Worm (Caenorhabditis elegans): ENCODE results near the gene F32D8.12.

F32D8.12 gene

DNA sequence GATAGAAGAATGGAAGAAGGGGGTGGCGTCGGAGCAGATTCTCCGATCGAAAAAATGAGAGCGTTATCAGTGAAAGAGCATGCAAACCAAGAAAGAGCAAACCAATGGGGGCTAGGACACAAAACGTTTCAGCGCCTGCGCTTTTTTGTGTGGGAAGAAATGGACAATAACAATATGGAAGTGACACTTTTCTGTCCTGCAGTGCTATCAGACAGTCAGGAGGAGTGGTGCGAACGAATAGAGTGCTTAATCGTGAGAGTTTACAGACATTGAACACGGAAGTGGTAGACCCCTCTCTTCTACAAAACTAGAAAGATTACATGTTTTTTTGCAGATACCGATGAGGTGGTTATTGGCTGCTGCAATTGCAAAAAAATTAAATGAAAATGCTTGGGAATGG lies 35.5 kb downstream of the F32D8.12 start (continued):
- TF ChIP-seq unc-62 (GFP tag; optimal IDR thresholded peaks at IDR 0.05 in 1 of 2), result peak in 1 of 2 experiments; percentile 87
- no peak for TF ChIP-seq unc-62 (tag; optimal IDR thresholded peaks at IDR 0.05)
- no peak for TF ChIP-seq ceh-20 (GFP tag; IDR thresholded peaks at IDR 0.05)
- peak; percentile 60 for TF ChIP-seq nhr-48 (tag; optimal IDR thresholded peaks at IDR 0.05)
- TF ChIP-seq sdz-12 (GFP tag; optimal IDR thresholded peaks at IDR 0.05), result no peak
- TF ChIP-seq mdl-1 (tag; optimal IDR thresholded peaks at IDR 0.05), result peak in 1 of 2 experiments; percentile 56
- TF ChIP-seq Y48G9A.11 (GFP tag; IDR thresholded peaks at IDR 0.05), result no peak
- TF ChIP-seq unc-130 (GFP tag; optimal IDR thresholded peaks at IDR 0.05), result no peak
- TF ChIP-seq ZK546.5 (tag; optimal IDR thresholded peaks at IDR 0.05), result no peak
- no peak for TF ChIP-seq T20F7.1 (GFP tag; optimal IDR thresholded peaks at IDR 0.05)
- no peak for TF ChIP-seq egl-27 (tag; optimal IDR thresholded peaks at IDR 0.05)
- no peak for TF ChIP-seq gei-8 (GFP tag; optimal IDR thresholded peaks at IDR 0.05)
- TF ChIP-seq nhr-28 (tag; optimal IDR thresholded peaks at IDR 0.05), result peak; percentile 96
- no peak for TF ChIP-seq nhr-10 (tag; optimal IDR thresholded peaks at IDR 0.05)
- peak; percentile 50 for TF ChIP-seq mxl-3 (GFP tag; optimal IDR thresholded peaks at IDR 0.05)
- peak; percentile 61 for TF ChIP-seq php-3 (GFP tag; IDR thresholded peaks at IDR 0.05)
- TF ChIP-seq dmd-6 (GFP tag; IDR thresholded peaks at IDR 0.05), result peak; percentile 97
- no peak for TF ChIP-seq lsy-2 (tag; optimal IDR thresholded peaks at IDR 0.05)
- no peak for TF ChIP-seq nhr-11 (tag; optimal IDR thresholded peaks at IDR 0.05)
- TF ChIP-seq lir-3 (tag; optimal IDR thresholded peaks at IDR 0.05), result no peak
- TF ChIP-seq R02D3.7 (tag; optimal IDR thresholded peaks at IDR 0.05), result no peak
- peak; percentile 98 for TF ChIP-seq pqm-1 (tag; optimal IDR thresholded peaks at IDR 0.05)
- no peak for TF ChIP-seq ZK337.2 (GFP tag; IDR thresholded peaks at IDR 0.05)
- TF ChIP-seq F26F4.8 (GFP tag; conservative IDR thresholded peaks at IDR 0.05), result 0 out of 2 replicates have a peak, but pooled peaks have one; percentile 29
- no peak for TF ChIP-seq duxl-1 (tag; optimal IDR thresholded peaks at IDR 0.05; ENCODE audit: poor library complexity)
- TF ChIP-seq T26A8.4 (GFP tag; IDR thresholded peaks at IDR 0.05), result no peak
- peak; percentile 42 for TF ChIP-seq jun-1 (tag; optimal IDR thresholded peaks at IDR 0.05)
- TF ChIP-seq vab-7 (GFP tag; IDR thresholded peaks at IDR 0.05), result no peak
- no peak for TF ChIP-seq rbr-2 (tag; optimal IDR thresholded peaks at IDR 0.05)
- no peak for TF ChIP-seq nhr-76 (tag; optimal IDR thresholded peaks at IDR 0.05)
- no peak for TF ChIP-seq mes-2 (tag; optimal IDR thresholded peaks at IDR 0.05; ENCODE audit: poor library complexity, severe bottlenecking)
- no peak for TF ChIP-seq Y5F2A.4 (GFP tag; optimal IDR thresholded peaks at IDR 0.05)
- TF ChIP-seq daf-12 (tag; optimal IDR thresholded peaks at IDR 0.05), result no peak
- no peak for TF ChIP-seq F37D6.2 (tag; optimal IDR thresholded peaks at IDR 0.05)
- TF ChIP-seq dpl-1 (GFP tag; optimal IDR thresholded peaks at IDR 0.05), result no peak
- TF ChIP-seq nhr-102 (tag; optimal IDR thresholded peaks at IDR 0.05), result peak; percentile 38
- TF ChIP-seq madf-5 (GFP tag; IDR thresholded peaks at IDR 0.05), result no peak
- TF ChIP-seq hif-1 (tag; optimal IDR thresholded peaks at IDR 0.05), result peak in 1 of 2 experiments; percentile 40

DNA sequence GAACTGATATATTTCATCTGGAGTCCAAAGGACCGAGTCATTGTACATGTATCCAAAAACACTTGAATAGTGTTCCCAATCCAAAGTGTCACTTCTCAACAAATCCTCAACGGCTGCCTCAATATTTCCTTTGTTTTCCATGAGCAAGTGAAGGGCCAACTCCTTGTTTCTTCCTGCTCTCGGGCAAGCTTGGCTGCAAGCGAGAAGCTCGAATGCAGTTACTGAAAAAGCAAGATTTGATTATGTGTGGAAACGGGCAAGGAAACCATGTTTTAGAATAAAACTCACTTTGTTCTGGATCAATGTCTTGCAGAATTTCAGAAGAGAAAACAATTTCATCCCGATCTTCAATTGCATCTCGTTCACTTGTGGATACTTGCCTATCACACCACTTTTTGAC lies 36.6 kb downstream of the F32D8.12 start:
- TF ChIP-seq ceh-82 (tag; optimal IDR thresholded peaks at IDR 0.05), result no peak
- no peak for TF ChIP-seq nhr-25 (tag; optimal IDR thresholded peaks at IDR 0.05; ENCODE audit: borderline replicate concordance, insufficient read depth)
- TF ChIP-seq ama-1 (optimal IDR thresholded peaks at IDR 0.05), result peak; percentile 49
- TF ChIP-seq F44E2.7 (GFP tag; IDR thresholded peaks at IDR 0.05), result no peak
- no peak for TF ChIP-seq nhr-76 (tag; optimal IDR thresholded peaks at IDR 0.05)
- peak in 1 of 2 experiments; percentile 75 for TF ChIP-seq unc-62 (GFP tag; optimal IDR thresholded peaks at IDR 0.05 in 1 of 2)
- no peak for TF ChIP-seq unc-62 (tag; optimal IDR thresholded peaks at IDR 0.05)
- no peak for TF ChIP-seq R02D3.7 (tag; optimal IDR thresholded peaks at IDR 0.05)
- no peak for TF ChIP-seq rbr-2 (tag; optimal IDR thresholded peaks at IDR 0.05)
- no peak for TF ChIP-seq mxl-2 (GFP tag; conservative IDR thresholded peaks at IDR 0.05)
- no peak for TF ChIP-seq nhr-48 (tag; optimal IDR thresholded peaks at IDR 0.05)
- TF ChIP-seq skn-1 (tag; optimal IDR thresholded peaks at IDR 0.05), result no peak
- no peak for TF ChIP-seq T20F7.1 (GFP tag; optimal IDR thresholded peaks at IDR 0.05)
- TF ChIP-seq php-3 (GFP tag; IDR thresholded peaks at IDR 0.05), result no peak; the same call in 1 of the 2 replicates
- TF ChIP-seq zfp-3 (GFP tag; conservative IDR thresholded peaks at IDR 0.05), result no peak
- TF ChIP-seq duxl-1 (tag; optimal IDR thresholded peaks at IDR 0.05; ENCODE audit: poor library complexity), result no peak
- TF ChIP-seq F10B5.3 (tag; optimal IDR thresholded peaks at IDR 0.05), result no peak
- TF ChIP-seq nhr-6 (tag; optimal IDR thresholded peaks at IDR 0.05), result no peak
- no peak for TF ChIP-seq fkh-10 (GFP tag; optimal IDR thresholded peaks at IDR 0.05)
